Worm (Caenorhabditis elegans): ENCODE measurements around the gene ttr-7.

- TF ChIP-seq dpl-1 (GFP tag; optimal IDR thresholded peaks at IDR 0.05), result no peak
- no peak for TF ChIP-seq ZK185.1 (tag; optimal IDR thresholded peaks at IDR 0.05; ENCODE audit: poor library complexity, severe bottlenecking)
Measured at ce11 chrIII:563755-564154, 42.0 kb upstream of the ttr-7 start.

All from whole organism, young adult.